Worm (Caenorhabditis elegans): ENCODE measurements around the gene sre-43.

ce11 chrII:13956529-13956928 is 12.3 kb downstream of the sre-43 start:
- no peak for TF ChIP-seq unc-39 (tag; optimal IDR thresholded peaks at IDR 0.05)
- no peak for TF ChIP-seq ztf-11 (tag; optimal IDR thresholded peaks at IDR 0.05)
- TF ChIP-seq nhr-76 (tag; optimal IDR thresholded peaks at IDR 0.05): no peak
- TF ChIP-seq pha-4 (tag; optimal IDR thresholded peaks at IDR 0.05): no peak
- no peak for TF ChIP-seq sptf-1 (tag; optimal IDR thresholded peaks at IDR 0.05)
- TF ChIP-seq nhr-12 (tag; optimal IDR thresholded peaks at IDR 0.05): no peak
- no peak for TF ChIP-seq blmp-1 (tag; optimal IDR thresholded peaks at IDR 0.05)
- no peak for TF ChIP-seq snpc-4 (tag; optimal IDR thresholded peaks at IDR 0.05)
- no peak for TF ChIP-seq elt-3 (tag; optimal IDR thresholded peaks at IDR 0.05)
- TF ChIP-seq nhr-237 (tag; optimal IDR thresholded peaks at IDR 0.05): no peak
- TF ChIP-seq lin-13 (tag; optimal IDR thresholded peaks at IDR 0.05): no peak
- TF ChIP-seq tbx-8 (GFP tag; optimal IDR thresholded peaks at IDR 0.05): no peak
- no peak for TF ChIP-seq unc-120 (tag; optimal IDR thresholded peaks at IDR 0.05; ENCODE audit: poor library complexity, severe bottlenecking)
